Worm (Caenorhabditis elegans) whole organism, L3 larva: ENCODE data around the gene Y50D4B.6.

Experiments
- R02D3.7 ChIP-seq: fragments of 150-350 bp; optimal IDR thresholded peaks from 2 replicates; lab custom pipeline; 2014; ENCODE audit warnings: missing biosample characterization, missing genetic modification characterization
- ZK546.5 ChIP-seq: sonication (generic microtip); optimal IDR thresholded peaks from 2 replicates; lab custom pipeline; 2017; ENCODE audit warnings: missing biosample characterization, missing genetic modification characterization
- aly-2 ChIP-seq: fragments of 150-350 bp; optimal IDR thresholded peaks from 2 replicates; lab custom pipeline; 2014; ENCODE audit warnings: missing biosample characterization, missing genetic modification characterization
- ama-1 ChIP-seq: fragments of 150-350 bp; optimal IDR thresholded peaks from 2 replicates; lab custom pipeline; 2018
- ceh-28 ChIP-seq: fragments of 150-350 bp; optimal IDR thresholded peaks from 2 replicates; lab custom pipeline; 2014; ENCODE audit warnings: missing biosample characterization, missing genetic modification reagents, missing genetic modification characterization
- ceh-82 ChIP-seq: fragments of 150-350 bp; optimal IDR thresholded peaks from 2 replicates; lab custom pipeline; 2014; ENCODE audit warnings: missing biosample characterization, missing genetic modification characterization
- ceh-9 ChIP-seq: sonication (generic microtip); optimal IDR thresholded peaks from 2 replicates; lab custom pipeline; 2018; ENCODE audit warnings: missing biosample characterization, missing genetic modification characterization
- daf-12 ChIP-seq: fragments of 150-350 bp; optimal IDR thresholded peaks from 2 replicates; lab custom pipeline; 2014; ENCODE audit warnings: missing biosample characterization, missing genetic modification reagents, missing genetic modification characterization
- egl-27 ChIP-seq: sonication (generic microtip); optimal IDR thresholded peaks from 4 replicates; lab custom pipeline; 2017; ENCODE audit warnings: missing biosample characterization, missing genetic modification reagents, missing genetic modification characterization
- egl-5 ChIP-seq: fragments of 150-350 bp; optimal IDR thresholded peaks from 2 replicates; lab custom pipeline; 2017; ENCODE audit warnings: missing biosample characterization, missing genetic modification reagents, missing genetic modification characterization, inconsistent platforms
- elt-1 ChIP-seq: fragments of 150-350 bp; optimal IDR thresholded peaks from 2 replicates; lab custom pipeline; 2014; ENCODE audit warnings: missing biosample characterization, missing genetic modification characterization
- elt-2 ChIP-seq: sonication (generic microtip); optimal IDR thresholded peaks from 2 replicates; lab custom pipeline; 2016; ENCODE audit warnings: missing genetic modification reagents, mild to moderate bottlenecking, missing genetic modification characterization, missing compliant biosample characterization
- eor-1 ChIP-seq, 2 experiments: fragments of 150-350 bp; optimal IDR thresholded peaks; 2 replicates each; lab custom pipeline; 2014 to 2018; ENCODE audit warnings: missing biosample characterization in 2 of 2, missing genetic modification characterization in 2 of 2
- fkh-2 ChIP-seq: fragments of 150-350 bp; optimal IDR thresholded peaks from 2 replicates; lab custom pipeline; 2014; ENCODE audit warnings: missing biosample characterization, missing genetic modification reagents, missing genetic modification characterization
- hmg-11 ChIP-seq: sonication (generic microtip); optimal IDR thresholded peaks from 2 replicates; lab custom pipeline; 2016; ENCODE audit warnings: missing genetic modification characterization, missing compliant biosample characterization
- jun-1 ChIP-seq: fragments of 150-350 bp; optimal IDR thresholded peaks from 2 replicates; lab custom pipeline; 2014; ENCODE audit warnings: missing biosample characterization, missing genetic modification reagents, missing genetic modification characterization
- lin-15B ChIP-seq: fragments of 150-350 bp; optimal IDR thresholded peaks from 2 replicates; lab custom pipeline; 2014; ENCODE audit warnings: missing biosample characterization, missing genetic modification characterization
- lin-39 ChIP-seq: fragments of 150-350 bp; optimal IDR thresholded peaks from 2 replicates; lab custom pipeline; 2018; ENCODE audit warnings: missing biosample characterization, missing genetic modification reagents, missing genetic modification characterization
- mdl-1 ChIP-seq: fragments of 150-350 bp; optimal IDR thresholded peaks from 2 replicates; lab custom pipeline; 2014; ENCODE audit warnings: missing biosample characterization, missing genetic modification characterization
- mml-1 ChIP-seq: fragments of 150-350 bp; sonication (generic microtip); optimal IDR thresholded peaks from 3 replicates; lab custom pipeline; 2014; ENCODE audit warnings: missing biosample characterization, missing genetic modification characterization
- nfya-1 ChIP-seq: sonication (generic microtip); optimal IDR thresholded peaks from 2 replicates; lab custom pipeline; 2017; ENCODE audit warnings: missing genetic modification characterization, mild to moderate bottlenecking, missing compliant biosample characterization, antibody characterized with exemption, moderate library complexity; ENCODE audit not compliant: insufficient read depth
- nhr-11 ChIP-seq: fragments of 150-350 bp; optimal IDR thresholded peaks from 2 replicates; lab custom pipeline; 2014; ENCODE audit warnings: missing biosample characterization, missing genetic modification characterization
- nhr-12 ChIP-seq: fragments of 150-350 bp; optimal IDR thresholded peaks from 2 replicates; lab custom pipeline; 2014; ENCODE audit warnings: missing biosample characterization, missing genetic modification characterization
- nhr-23 ChIP-seq: fragments of 150-350 bp; optimal IDR thresholded peaks from 2 replicates; lab custom pipeline; 2014; ENCODE audit warnings: missing biosample characterization, missing genetic modification reagents, missing genetic modification characterization
- nhr-237 ChIP-seq: fragments of 150-350 bp; optimal IDR thresholded peaks from 2 replicates; lab custom pipeline; 2014; ENCODE audit warnings: missing biosample characterization, missing genetic modification characterization
- nhr-25 ChIP-seq: sonication (generic microtip); optimal IDR thresholded peaks from 2 replicates; lab custom pipeline; 2017; ENCODE audit warnings: missing biosample characterization, missing genetic modification characterization
- nhr-67 ChIP-seq: fragments of 150-350 bp; optimal IDR thresholded peaks from 2 replicates; lab custom pipeline; 2014; ENCODE audit warnings: missing biosample characterization, missing genetic modification characterization
- nhr-77 ChIP-seq: fragments of 150-350 bp; optimal IDR thresholded peaks from 2 replicates; lab custom pipeline; 2014; ENCODE audit warnings: missing biosample characterization, missing genetic modification characterization
- pha-4 ChIP-seq: fragments of 150-350 bp; optimal IDR thresholded peaks from 2 replicates; lab custom pipeline; 2014; ENCODE audit warnings: missing biosample characterization, missing genetic modification reagents, missing genetic modification characterization
- pqm-1 ChIP-seq: fragments of 150-350 bp; optimal IDR thresholded peaks from 2 replicates; lab custom pipeline; 2017; ENCODE audit warnings: missing biosample characterization, missing genetic modification characterization, inconsistent platforms
- skn-1 ChIP-seq: fragments of 150-350 bp; optimal IDR thresholded peaks from 2 replicates; lab custom pipeline; 2014; ENCODE audit warnings: missing biosample characterization, missing genetic modification characterization
- snpc-4 ChIP-seq: fragments of 150-350 bp; optimal IDR thresholded peaks from 2 replicates; lab custom pipeline; 2014; ENCODE audit warnings: missing biosample characterization, missing genetic modification characterization
- tbx-2 ChIP-seq: sonication (generic microtip); optimal IDR thresholded peaks from 2 replicates; lab custom pipeline; 2016; ENCODE audit warnings: mild to moderate bottlenecking, missing genetic modification characterization, missing compliant biosample characterization
- unc-39 ChIP-seq: sonication (generic microtip); optimal IDR thresholded peaks from 4 replicates; lab custom pipeline; 2017; ENCODE audit warnings: missing biosample characterization, missing genetic modification characterization
- zag-1 ChIP-seq: fragments of 150-350 bp; optimal IDR thresholded peaks from 2 replicates; lab custom pipeline; 2014; ENCODE audit warnings: missing biosample characterization, missing genetic modification characterization
- ztf-11 ChIP-seq: fragments of 150-350 bp; optimal IDR thresholded peaks from 2 replicates; lab custom pipeline; 2014; ENCODE audit warnings: missing biosample characterization, missing genetic modification characterization

Gene Y50D4B.6

DNA sequence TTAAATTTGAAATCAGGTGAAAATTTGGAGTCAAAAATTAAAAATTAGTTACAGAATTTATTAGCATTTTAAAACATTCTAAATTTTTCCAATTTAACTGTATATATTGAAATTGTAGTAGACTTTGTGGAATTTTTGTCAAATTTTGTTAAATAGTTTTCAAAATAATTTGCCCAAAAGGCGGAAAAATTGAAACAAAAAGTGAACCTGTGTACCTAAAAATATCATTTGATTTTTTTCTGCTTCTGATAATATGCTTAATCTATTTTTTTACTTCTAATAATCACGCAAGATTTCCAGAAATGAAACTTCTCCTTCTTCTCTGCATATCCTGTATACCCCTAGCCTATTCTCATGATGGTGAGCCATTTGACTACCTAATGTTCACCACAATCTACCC lies 22.8 kb upstream of the Y50D4B.6 start, which contains the start of gene rnst-2:
TSS of gene rnst-2 (plus strand) at position 301 of the 400 bp plus-strand sequence.
- TF ChIP-seq nhr-237 (tag; lab: Kevin White, UChicago) (no peak), nhr-77 (tag; lab: Kevin White, UChicago) (no peak), egl-5 (tag; lab: Kevin White, UChicago) (no peak), ceh-9 (tag; lab: Kevin White, UChicago) (no peak), skn-1 (tag; lab: Kevin White, UChicago) (no peak), hmg-11 (no peak), lin-39 (tag; lab: Kevin White, UChicago) (no peak), nfya-1 (tag; lab: Kevin White, UChicago) (no peak), ZK546.5 (tag; lab: Kevin White, UChicago) (no peak), mdl-1 (tag; lab: Kevin White, UChicago) (no peak)
- TF ChIP-seq, all 47 proteins: peak for 0

DNA sequence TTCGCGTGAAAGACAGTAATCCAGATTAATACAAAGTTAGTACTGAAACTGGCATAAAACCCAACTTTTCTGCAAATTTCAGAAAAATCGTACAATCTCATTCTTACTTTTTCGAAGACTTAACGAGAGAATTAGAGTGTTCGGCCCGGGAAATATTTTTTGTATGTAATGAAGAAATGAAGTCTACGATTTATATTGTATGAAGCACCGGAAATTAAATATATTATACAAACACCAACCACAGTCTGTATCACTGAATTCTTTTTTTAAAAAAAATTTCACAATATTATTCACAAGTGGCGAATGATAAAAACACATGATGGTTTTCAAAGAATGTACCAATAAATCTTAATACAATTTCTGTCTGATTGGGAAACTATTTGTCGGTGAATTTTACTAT lies 19.6 kb upstream of the Y50D4B.6 start, which contains the start of gene str-67:
TSS of gene str-67 (minus strand) at position 101 of the 400 bp plus-strand sequence.
- no peak for TF ChIP-seq jun-1
- TF ChIP-seq ceh-28, result no peak
- TF ChIP-seq hmg-11, result no peak
- TF ChIP-seq R02D3.7 (tag; lab: Kevin White, UChicago), result no peak
- TF ChIP-seq aly-2, result no peak
- no peak for TF ChIP-seq tbx-2 (tag; lab: Kevin White, UChicago)
- no peak for TF ChIP-seq snpc-4 (tag; lab: Kevin White, UChicago)
- TF ChIP-seq nhr-25 (tag; lab: Kevin White, UChicago), result no peak

DNA sequence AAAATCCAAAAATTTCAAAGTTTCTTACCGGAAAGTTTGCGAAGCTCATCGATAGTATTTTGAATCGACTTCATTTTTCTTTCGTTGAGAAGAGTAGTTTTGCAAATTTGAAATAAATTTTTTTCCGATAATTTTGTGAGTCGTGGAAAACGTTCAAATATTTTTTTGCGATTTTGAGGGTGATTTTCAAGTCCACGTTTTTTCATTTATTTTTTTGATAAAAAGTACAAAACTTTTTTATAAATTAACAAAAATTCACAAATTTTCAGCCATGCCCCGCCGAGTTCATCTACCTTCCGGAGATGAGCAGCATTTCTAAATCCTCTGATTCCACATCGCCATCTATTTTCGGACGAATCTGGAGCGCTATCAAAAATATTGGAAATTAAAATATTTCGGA lies 16.6 kb upstream of the Y50D4B.6 start, which contains the start of gene K10C9.7:
TSS of gene K10C9.7 (minus strand) at position 101 of the 400 bp plus-strand sequence.
- TF ChIP-seq elt-2 (tag; lab: Kevin White, UChicago), result no peak
- TF ChIP-seq skn-1 (tag; lab: Kevin White, UChicago), result no peak

DNA sequence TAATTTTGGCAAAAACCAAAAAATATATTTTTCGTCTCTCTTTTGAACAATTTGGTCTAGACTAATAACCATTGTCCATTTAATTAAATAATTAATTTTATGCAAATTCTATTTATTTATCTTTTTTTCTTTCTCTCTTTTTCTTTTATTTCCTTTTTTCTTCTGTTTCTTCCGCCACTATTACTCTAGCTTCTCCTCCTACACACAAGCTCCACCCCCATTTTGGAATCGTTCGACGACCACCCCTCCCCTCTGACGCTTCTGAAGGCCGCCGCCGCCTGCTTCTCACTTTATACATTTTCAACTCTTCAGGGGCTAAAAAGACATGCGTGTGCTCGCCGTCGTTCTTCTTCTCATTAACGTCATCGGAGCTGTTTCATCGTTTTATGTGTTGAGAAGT lies 9.2 kb upstream of the Y50D4B.6 start, which contains the start of gene K10C9.1:
TSS of gene K10C9.1 (plus strand) at position 301 of the 400 bp plus-strand sequence.
- TF ChIP-seq snpc-4 (tag; lab: Kevin White, UChicago) (no peak), mdl-1 (tag; lab: Kevin White, UChicago) (no peak), nhr-11 (tag; lab: Kevin White, UChicago) (no peak), R02D3.7 (tag; lab: Kevin White, UChicago) (no peak), mml-1 (tag; lab: Kevin White, UChicago) (no peak), skn-1 (tag; lab: Kevin White, UChicago) (no peak), pha-4 (tag; lab: Kevin White, UChicago) (no peak), nhr-12 (no peak), lin-15B (tag; lab: Kevin White, UChicago) (no peak), hmg-11 (no peak), unc-39 (no peak), ztf-11 (tag; lab: Kevin White, UChicago) (no peak), zag-1 (tag; lab: Kevin White, UChicago) (no peak), pqm-1 (tag; lab: Kevin White, UChicago) (no peak), eor-1 (tag; optimal IDR thresholded peaks at IDR 0.05; lab: Kevin White, UChicago) (no peak)

ce11 chrV:1087983-1088382 lies 3.9 kb downstream of the Y50D4B.6 start, which contains the start of gene clec-203:
Gene clec-203 (plus strand): TSS chrV:1088283.
- TF ChIP-seq daf-12 (tag; lab: Kevin White, UChicago), result no peak

- no peak for TF ChIP-seq ceh-82 (tag; lab: Kevin White, UChicago)
- TF ChIP-seq nhr-237 (tag; lab: Kevin White, UChicago), result no peak
- TF ChIP-seq hmg-11, result no peak
- no peak for TF ChIP-seq ama-1 (lab: Kevin White, UChicago)
- TF ChIP-seq snpc-4 (tag; lab: Kevin White, UChicago), result no peak
- TF ChIP-seq mdl-1 (tag; lab: Kevin White, UChicago), result no peak
- no peak for TF ChIP-seq egl-5 (tag; lab: Kevin White, UChicago)
- no peak for TF ChIP-seq ZK546.5 (tag; lab: Kevin White, UChicago)
- TF ChIP-seq unc-39, result no peak
- TF ChIP-seq ceh-28, result no peak
- no peak for TF ChIP-seq nhr-67
- TF ChIP-seq nfya-1 (tag; lab: Kevin White, UChicago), result no peak
- no peak for TF ChIP-seq skn-1 (tag; lab: Kevin White, UChicago)
- no peak for TF ChIP-seq elt-1
- no peak for TF ChIP-seq nhr-23 (tag; lab: Kevin White, UChicago)
- TF ChIP-seq mml-1 (tag; lab: Kevin White, UChicago), result no peak
- TF ChIP-seq jun-1, result no peak
- no peak for TF ChIP-seq egl-27 (tag; lab: Kevin White, UChicago)
- TF ChIP-seq fkh-2 (tag; lab: Kevin White, UChicago), result no peak
Observed at ce11 chrV:1092359-1092758, 8.2 kb downstream of the Y50D4B.6 start, which contains the start of gene Y50D4B.4. Gene Y50D4B.4 (plus strand): TSS chrV:1092659.
